Worm (Caenorhabditis elegans) whole organism, L4/young adult: ENCODE measurements around the gene clec-55.

ENCODE experiments used
- W03F9.2 ChIP-seq: fragments of 150-350 bp; optimal IDR thresholded peaks from 2 replicates; lab custom pipeline; 2014; ENCODE audit warnings: missing biosample characterization, missing genetic modification characterization
- dao-5 ChIP-seq: sonication (generic microtip); optimal IDR thresholded peaks from 2 replicates; lab custom pipeline; 2016; ENCODE audit warnings: missing genotype, missing genetic modification characterization, moderate library complexity, missing compliant biosample characterization
- him-1 ChIP-seq: sonication (generic microtip); optimal IDR thresholded peaks from 2 replicates; lab custom pipeline; 2016; ENCODE audit warnings: missing genotype, missing genetic modification reagents, missing genetic modification characterization, missing compliant biosample characterization

DNA sequence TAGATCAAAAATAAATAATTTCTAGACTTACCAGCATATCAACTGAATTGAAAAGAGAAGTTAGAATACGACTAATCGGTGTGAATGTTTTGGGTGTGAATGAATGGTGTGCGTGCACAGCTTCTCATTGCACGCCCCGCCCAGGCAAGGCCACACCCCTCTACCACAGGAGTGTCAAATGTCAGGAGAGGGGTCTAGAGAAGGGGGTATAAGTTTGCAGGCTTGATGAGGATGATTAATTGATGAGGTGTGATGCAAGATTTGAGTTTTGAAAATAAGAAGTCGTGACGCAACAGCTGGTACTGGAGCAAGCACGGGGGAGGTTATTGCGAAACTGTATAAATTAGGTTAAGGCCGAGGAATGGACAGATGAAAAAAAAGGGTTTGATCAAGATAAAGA lies 46.8 kb upstream of the clec-55 start, which contains the start of gene egl-1:
- no peak for TF ChIP-seq dao-5 (tag; lab: Kevin White, UChicago)
- TF ChIP-seq W03F9.2 (tag; lab: Kevin White, UChicago): no peak
- TF ChIP-seq him-1 (tag; lab: Kevin White, UChicago): no peak
